Fruit fly (Drosophila melanogaster): ENCODE data around the gene Dnaaf5.

Gene Dnaaf5

DNA sequence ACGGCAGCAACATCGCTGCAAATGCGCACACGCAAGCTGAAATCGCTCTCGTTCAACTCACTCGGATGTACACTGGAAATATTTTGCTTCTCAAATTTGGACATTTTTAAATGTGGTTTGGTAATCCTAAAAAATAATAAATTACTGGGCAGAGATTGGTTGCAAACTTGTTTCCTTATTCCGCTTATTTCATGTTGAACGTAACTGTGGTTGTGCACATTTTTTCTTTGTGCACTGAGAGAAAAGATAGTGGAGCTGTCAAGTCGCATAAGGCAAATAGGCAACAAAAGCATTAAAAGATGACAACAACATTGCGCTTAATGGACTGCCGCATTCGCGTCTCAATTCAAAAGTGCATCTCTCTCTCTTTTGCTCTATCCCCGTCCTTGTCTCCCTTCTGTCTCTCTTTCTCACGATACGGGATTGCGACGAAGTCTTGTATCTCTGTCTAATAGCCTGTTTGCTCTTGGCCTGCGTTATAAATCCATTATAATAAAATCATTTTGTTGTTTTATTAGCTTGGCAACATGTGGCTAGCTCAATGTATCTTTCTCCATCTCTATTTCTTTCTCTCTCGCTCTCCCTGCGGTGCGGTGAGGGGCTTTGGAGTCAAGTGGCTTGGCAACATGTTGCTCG, 11.7 kb upstream of the Dnaaf5 start:
- TF ChIP-seq CG17801 (GFP tag; optimal IDR thresholded peaks at IDR 0.05; ENCODE audit: partially characterized antibody): no peak

DNA sequence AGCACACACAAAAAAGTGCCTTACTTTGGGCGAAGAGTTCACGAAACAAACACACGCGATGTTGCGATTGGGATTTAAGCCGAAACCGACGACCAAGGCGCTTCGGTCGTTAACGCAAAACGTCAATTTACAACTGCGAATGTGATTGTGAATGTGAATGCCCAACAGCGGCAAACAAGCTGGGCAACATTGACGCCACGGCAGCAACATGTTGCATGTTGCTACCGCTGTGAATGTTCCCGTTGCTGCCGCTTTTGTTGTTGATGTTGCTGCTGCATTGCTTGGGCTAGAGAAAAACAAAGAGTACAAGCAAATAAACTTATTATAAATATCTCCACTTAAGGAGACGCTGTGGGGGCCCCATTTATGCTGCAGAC, 11.2 kb upstream of the Dnaaf5 start, which contains the start of gene NK7.1:
TSS of gene NK7.1 (minus strand) at position 137 of the 377 bp plus-strand sequence.
- TF ChIP-seq CG17801 (GFP tag; optimal IDR thresholded peaks at IDR 0.05; ENCODE audit: partially characterized antibody): no peak

DNA sequence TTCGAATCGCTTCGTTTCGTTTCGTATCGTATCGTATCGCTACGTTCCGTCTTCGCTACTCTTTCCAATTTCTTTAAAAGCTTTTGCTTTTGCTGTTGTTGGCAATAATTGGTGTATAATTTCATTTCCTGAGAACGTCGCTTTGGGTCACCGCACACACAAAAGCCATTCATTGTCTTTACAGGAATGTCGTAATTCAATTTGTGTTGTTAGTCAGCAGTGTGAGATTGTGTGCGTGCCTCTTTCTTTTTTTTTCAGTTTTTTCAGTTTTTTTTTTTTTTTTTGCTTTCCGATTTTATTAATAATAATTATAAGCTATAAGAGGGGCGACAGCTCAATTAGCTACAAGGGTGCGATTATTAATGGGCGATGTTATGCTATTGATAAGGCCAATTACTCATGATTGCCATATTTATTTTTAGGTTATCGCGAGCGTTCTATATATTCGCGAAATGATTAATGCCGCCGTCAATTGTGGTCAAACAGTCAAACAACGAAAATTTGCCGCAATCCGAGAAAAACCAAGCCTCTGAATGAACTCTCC, 9.6 kb upstream of the Dnaaf5 start:
- no peak for TF ChIP-seq CG17801 (GFP tag; optimal IDR thresholded peaks at IDR 0.05; ENCODE audit: partially characterized antibody)

DNA sequence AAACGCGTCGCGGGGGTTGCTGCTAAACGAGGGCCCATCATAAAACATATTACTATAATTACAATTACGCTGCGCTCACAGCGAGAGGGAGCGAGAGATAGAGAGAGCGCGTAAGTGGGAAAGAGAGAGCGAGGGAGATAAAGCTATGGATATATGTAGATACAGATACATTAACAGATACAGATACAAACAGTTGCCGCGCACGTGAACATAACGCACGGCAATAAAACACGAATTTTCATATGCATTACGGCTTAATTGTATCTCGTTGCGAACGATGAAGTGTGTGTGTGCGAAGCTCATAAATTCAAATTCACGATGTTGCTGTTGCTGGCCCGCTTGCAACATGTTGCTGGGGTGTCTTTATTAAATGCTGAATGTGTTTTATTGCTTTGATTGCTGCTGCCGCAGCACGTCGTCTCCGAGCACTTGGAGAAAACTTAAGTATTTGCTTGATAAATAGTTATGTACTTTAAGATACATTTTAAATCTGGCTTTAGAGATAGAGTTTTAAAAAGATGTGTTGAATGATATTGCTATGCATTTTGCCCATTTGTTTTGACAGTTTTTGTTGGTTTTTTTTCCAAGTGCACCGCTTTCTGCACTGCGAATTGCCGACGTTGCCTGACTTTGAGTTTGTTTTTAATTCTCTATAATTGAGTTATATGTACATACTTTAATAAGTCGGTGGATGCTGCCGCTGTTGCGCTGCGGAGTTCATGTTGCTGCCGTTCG, 8.8 kb upstream of the Dnaaf5 start:
- peak; percentile 66 for TF ChIP-seq CG17801 (GFP tag; optimal IDR thresholded peaks at IDR 0.05; ENCODE audit: partially characterized antibody)

DNA sequence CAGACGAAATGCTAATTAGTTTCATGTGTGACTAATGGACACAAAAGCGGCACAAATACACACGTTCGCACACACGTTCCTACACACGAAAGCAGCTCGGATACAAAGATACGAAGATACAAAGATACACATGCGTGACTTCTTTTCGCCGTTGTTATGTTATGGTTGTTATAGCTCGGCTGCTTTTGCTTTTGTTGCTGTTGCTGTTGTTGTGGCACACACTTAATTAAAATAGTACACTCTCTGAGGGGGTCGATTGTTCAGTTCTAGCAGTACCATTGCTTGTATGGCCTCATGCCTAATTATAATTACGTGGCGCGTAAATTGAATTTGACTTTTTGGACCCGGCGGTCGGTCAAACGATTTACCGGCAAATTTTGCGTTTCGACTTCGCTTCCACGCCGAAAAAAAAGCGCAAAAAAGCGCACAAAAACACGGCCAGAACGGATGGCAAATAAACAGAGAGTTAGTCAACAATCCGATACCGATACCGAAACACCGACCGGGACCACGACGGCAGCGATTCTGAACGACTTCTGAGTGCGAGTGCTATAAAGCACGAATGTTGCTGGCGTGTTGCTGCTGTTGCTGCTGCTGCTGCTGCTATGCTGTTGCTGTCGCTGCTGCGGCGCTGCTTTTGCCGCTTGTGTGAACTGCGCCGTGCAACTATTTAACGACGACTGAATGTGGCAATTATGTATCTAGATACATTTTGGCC, 8.1 kb upstream of the Dnaaf5 start:
- peak; percentile 45 for TF ChIP-seq CG17801 (GFP tag; optimal IDR thresholded peaks at IDR 0.05; ENCODE audit: partially characterized antibody)

DNA sequence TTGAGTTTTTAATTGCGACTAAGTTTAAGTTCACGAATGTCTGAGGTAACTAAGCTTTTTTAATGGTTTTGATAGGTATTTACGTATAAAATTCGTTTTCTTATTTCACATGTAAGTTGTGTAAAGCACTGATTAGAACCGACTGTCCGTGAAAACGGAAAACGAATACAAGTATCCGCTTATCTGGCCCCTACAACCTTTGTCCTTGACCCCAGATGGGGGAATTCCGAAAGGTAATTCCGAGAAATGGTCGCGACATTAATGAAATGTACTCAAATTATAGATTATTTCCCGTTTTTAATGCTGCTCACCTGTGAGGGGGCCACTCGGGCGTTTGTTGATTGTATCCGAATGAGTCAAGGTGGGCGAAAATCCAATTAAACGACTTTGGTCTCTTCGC, 5.3 kb upstream of the Dnaaf5 start:
- no peak for TF ChIP-seq CG17801 (GFP tag; optimal IDR thresholded peaks at IDR 0.05; ENCODE audit: partially characterized antibody)

DNA sequence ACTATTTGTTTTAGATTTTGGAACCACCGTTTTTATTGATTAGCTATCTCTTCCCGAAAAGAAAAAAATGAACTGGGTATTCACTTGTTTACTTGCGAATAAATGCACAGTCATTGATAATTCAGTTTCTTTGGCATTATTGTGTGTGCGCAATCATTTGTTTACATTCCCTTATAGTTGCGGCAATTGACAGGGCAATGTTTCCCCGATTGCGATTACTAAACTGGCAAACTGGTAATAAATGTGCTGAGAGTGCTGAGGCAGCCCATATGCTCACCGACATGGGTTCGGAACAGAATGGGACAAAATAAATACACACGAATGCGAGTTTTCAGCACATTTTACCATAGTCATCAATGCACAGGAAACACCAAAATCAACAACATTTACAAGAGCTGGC, 4.3 kb upstream of the Dnaaf5 start:
- TF ChIP-seq CG17801 (GFP tag; optimal IDR thresholded peaks at IDR 0.05; ENCODE audit: partially characterized antibody): no peak

DNA sequence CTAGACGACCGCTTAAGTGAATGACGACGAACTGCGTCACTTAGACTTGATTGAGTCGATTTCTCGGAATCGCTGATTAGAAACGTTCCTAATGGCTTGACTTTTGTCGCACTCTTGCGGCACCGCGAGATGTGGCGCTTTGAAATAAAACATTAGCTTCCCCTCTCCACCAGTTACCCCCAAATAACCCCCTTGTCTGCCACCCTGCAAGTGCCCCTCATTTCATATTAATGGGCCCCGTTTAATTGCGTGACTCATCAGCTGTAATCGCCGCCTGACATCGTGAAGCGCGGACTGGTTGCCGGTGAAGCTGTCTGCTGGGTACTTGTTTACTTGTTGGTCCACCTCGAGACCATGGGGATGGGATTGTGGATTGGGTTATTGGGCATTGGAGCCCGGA, 2.6 kb upstream of the Dnaaf5 start:
- no peak for TF ChIP-seq CG17801 (GFP tag; optimal IDR thresholded peaks at IDR 0.05; ENCODE audit: partially characterized antibody)

DNA sequence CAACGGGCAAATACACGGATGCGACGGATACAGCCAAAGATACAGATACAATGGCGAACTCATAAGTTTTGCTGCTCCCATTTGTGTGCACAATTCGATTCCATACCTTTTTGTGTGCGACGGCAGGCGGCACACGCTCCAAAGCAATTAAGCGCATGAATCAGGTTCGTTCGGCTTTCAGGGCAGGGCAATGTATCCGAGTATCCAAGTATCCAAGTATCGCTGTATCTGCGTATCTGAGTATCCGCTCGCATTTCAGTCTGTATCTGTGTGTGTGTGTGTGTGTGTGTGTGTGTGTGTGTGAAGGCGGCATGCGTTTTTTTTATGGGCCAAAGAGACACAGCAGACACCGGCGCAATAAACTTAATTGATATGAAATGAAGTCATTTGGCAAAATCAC, 1.6 kb upstream of the Dnaaf5 start:
- no peak for TF ChIP-seq CG17801 (GFP tag; optimal IDR thresholded peaks at IDR 0.05; ENCODE audit: partially characterized antibody)

DNA sequence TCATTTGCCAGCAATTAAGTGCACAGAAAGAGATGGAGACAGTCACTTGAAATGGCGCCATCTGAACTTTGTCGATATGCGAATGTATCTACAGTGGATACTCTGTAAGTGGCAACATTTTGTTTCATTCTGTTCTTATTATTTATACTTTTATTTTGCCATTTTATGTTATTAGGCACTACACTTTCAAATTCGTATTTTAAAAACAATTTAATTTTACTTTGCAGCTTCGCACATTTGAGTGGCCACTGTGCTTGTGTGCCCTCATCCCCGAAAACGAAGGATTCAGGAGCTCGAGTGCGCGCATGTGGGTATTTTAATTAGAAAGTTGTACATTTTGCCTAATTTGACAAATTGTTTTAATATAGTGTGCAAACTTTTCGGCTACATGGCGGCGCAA, 4.2 kb downstream of the Dnaaf5 start:
- TF ChIP-seq CG17801 (GFP tag; optimal IDR thresholded peaks at IDR 0.05; ENCODE audit: partially characterized antibody): peak; percentile 22

DNA sequence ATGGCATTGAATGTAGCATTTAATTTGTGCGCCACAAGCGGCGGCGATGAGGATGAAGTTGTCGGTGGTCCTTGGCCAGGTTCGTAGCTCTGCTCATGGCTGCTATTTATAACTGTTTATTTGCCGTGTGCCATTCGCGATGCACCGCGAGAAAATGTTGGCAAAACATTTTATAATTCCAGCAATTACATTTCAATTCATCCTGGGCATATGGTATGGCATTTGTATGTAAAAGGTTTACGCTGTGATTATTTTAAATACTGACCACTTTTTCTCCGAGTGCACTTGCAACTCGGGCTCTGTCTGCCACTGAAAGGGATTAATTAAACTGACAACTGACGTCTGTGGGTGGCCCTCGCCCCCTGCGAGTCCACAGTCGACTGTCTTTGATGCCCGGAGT, 5.0 kb downstream of the Dnaaf5 start:
- TF ChIP-seq CG17801 (GFP tag; optimal IDR thresholded peaks at IDR 0.05; ENCODE audit: partially characterized antibody): no peak

DNA sequence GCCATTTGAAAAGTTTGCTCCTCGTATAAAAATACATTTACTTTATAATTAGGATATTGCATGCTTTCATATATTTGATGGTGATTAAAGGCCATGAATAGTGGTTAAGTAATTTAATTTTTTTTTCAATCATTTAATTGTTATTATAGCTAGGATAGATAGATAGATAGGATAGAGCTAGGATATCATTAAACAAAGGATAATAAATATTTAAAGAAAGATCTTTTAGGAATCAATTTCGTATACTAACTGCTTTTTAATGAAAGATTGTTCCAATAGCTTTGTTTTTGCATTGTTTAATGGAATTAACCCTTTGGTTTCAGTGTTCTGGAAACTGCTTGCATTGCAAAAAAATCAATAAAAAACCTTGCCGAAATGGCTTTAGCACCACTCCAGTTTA, 7.0 kb downstream of the Dnaaf5 start:
- no peak for TF ChIP-seq CG17801 (GFP tag; optimal IDR thresholded peaks at IDR 0.05; ENCODE audit: partially characterized antibody)

DNA sequence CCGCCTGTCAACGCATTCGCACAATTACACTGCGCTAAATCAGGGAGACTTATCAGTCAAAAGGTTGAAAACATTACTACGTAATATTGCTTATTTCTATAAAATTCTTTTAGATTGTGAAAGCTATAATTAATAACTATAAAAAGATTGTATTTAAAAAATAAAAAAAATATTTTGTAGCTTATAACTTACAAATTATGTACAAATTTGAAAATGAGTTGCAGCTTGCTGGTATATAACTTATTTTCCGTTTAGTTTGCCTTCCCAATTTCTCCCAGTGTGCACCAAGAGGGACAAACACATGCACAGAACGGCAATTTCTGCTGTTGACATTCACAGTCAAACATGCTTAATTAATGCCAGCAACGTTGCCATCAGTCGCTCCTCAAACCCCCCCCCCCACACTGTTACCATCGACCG, 7.8 kb downstream of the Dnaaf5 start:
- peak; percentile 88 for TF ChIP-seq CG17801 (GFP tag; optimal IDR thresholded peaks at IDR 0.05; ENCODE audit: partially characterized antibody)

DNA sequence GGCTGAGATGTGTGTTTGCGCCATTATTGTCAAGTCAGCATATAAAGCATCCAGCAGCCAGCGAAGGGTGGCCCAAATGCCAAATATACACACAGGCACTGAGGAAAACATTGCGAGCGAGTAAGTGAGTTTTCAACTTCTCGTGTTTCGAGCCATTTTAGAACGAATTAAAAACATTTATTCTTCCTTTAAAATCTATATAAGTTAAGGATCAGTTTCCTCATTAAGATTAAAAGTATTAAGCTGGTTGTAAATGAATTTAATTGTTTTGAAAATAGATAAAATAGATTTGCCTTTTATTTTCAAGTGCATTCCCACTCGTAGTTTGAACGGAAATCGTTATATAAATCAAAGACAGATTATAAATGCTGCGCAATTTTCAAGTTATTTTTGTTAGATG, 10.2 kb downstream of the Dnaaf5 start:
- TF ChIP-seq CG17801 (GFP tag; optimal IDR thresholded peaks at IDR 0.05; ENCODE audit: partially characterized antibody): no peak

DNA sequence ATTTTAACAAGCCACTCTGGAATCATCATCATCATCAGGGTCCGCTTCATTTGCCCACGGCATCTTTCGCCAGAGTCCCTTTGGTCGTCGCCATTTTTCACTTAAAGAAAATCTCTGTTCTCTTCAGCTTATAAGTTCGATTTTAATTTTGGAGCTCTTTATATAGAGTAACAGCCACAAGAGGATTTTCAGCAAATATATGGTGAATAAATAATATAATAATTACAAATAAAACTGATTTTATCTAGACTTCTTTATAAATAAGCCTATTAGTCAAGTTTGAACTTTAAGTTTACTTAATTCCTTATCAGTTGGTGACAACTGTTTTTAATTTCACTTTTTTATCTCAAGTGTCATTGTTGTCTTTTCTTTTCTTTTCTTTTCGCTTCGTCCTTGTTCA, 13.1 kb downstream of the Dnaaf5 start:
- no peak for TF ChIP-seq CG17801 (GFP tag; optimal IDR thresholded peaks at IDR 0.05; ENCODE audit: partially characterized antibody)
